Worm (Caenorhabditis elegans) whole organism, L2 larva: ENCODE results near the gene ZC266.1.

Experiments
- R02D3.7 ChIP-seq: fragments of 150-350 bp; optimal IDR thresholded peaks from 2 replicates; lab custom pipeline; 2014; ENCODE audit warnings: missing biosample characterization, missing genetic modification characterization
- ZK546.5 ChIP-seq: sonication (generic microtip); optimal IDR thresholded peaks from 2 replicates; lab custom pipeline; 2017; ENCODE audit warnings: missing biosample characterization, missing genetic modification characterization
- blmp-1 ChIP-seq: sonication (generic microtip); optimal IDR thresholded peaks from 2 replicates; lab custom pipeline; 2017; ENCODE audit warnings: missing genetic modification characterization, mild to moderate bottlenecking, missing compliant biosample characterization, antibody characterized with exemption, moderate library complexity; ENCODE audit not compliant: insufficient read depth
- lin-39 ChIP-seq: fragments of 150-350 bp; optimal IDR thresholded peaks from 2 replicates; lab custom pipeline; 2014; ENCODE audit warnings: missing biosample characterization, missing genetic modification reagents, missing genetic modification characterization
- nhr-12 ChIP-seq: fragments of 150-350 bp; optimal IDR thresholded peaks from 2 replicates; lab custom pipeline; 2014; ENCODE audit warnings: missing biosample characterization, missing genetic modification characterization
- nhr-237 ChIP-seq: fragments of 150-350 bp; optimal IDR thresholded peaks from 2 replicates; lab custom pipeline; 2014; ENCODE audit warnings: missing biosample characterization, missing genetic modification characterization
- nhr-25 ChIP-seq: fragments of 150-350 bp; sonication (generic microtip); optimal IDR thresholded peaks from 3 replicates; lab custom pipeline; 2014; ENCODE audit warnings: missing biosample characterization, missing genetic modification characterization
- nhr-6 ChIP-seq: fragments of 150-350 bp; optimal IDR thresholded peaks from 2 replicates; lab custom pipeline; 2014; ENCODE audit warnings: missing biosample characterization, missing genetic modification characterization
- unc-39 ChIP-seq: fragments of 150-350 bp; optimal IDR thresholded peaks from 2 replicates; lab custom pipeline; 2014; ENCODE audit warnings: missing biosample characterization, missing genetic modification characterization
- ztf-11 ChIP-seq: sonication (generic microtip); optimal IDR thresholded peaks from 2 replicates; lab custom pipeline; 2017; ENCODE audit warnings: missing biosample characterization, missing genetic modification characterization

- TF ChIP-seq R02D3.7, result no peak
- TF ChIP-seq nhr-12, result no peak
- no peak for TF ChIP-seq unc-39 (tag; lab: Kevin White, UChicago)
- TF ChIP-seq nhr-25, result no peak
- no peak for TF ChIP-seq ztf-11
- TF ChIP-seq ZK546.5, result no peak
- no peak for TF ChIP-seq blmp-1 (tag; lab: Kevin White, UChicago)
- no peak for TF ChIP-seq lin-39
- no peak for TF ChIP-seq nhr-237 (tag; lab: Kevin White, UChicago)
- no peak for TF ChIP-seq nhr-6 (tag; lab: Kevin White, UChicago)
These were observed 1.4 kb downstream of the ZC266.1 start for ce11 chrV:4698675-4699074.
